Fruit fly (Drosophila melanogaster): Measurements from ENCODE around the gene Prps.

The Prps gene

DNA sequence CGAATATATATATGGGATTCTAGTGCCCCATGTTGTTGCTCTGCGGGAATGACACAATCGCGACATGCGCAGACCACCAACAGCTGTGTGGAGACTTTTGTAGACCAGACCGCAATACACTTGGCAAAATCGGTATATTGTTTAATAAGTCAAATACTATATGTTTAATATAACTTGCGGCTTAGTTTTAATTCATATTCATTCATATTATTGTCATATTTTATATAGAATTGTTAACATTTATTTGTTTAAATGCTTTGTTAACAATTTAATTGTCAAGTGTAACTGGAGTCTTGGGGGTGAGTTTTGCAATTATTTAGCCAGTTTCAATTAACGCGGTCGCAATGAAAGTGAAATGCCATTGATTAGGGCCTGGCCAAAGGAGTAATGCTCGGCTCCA is 43.1 kb upstream of the Prps start (continued):
- no peak for TF ChIP-seq pita (GFP tag; optimal IDR thresholded peaks at IDR 0.05)
- TF ChIP-seq hb (GFP tag; IDR thresholded peaks at IDR 0.05; ENCODE audit: partially characterized antibody), result no peak
- no peak for TF ChIP-seq CG3995 (GFP tag; optimal IDR thresholded peaks at IDR 0.05)
- no peak for TF ChIP-seq CG12104 (GFP tag; optimal IDR thresholded peaks at IDR 0.05)
- peak; percentile 15 for TF ChIP-seq phol (tag; optimal IDR thresholded peaks at IDR 0.05)
- no peak for TF ChIP-seq Dp (GFP tag; optimal IDR thresholded peaks at IDR 0.05)
- peak; percentile 40 for TF ChIP-seq CG30403 (GFP tag; optimal IDR thresholded peaks at IDR 0.05)
- no peak for TF ChIP-seq tap (tag; optimal IDR thresholded peaks at IDR 0.05)
- no peak for TF ChIP-seq da (GFP tag; optimal IDR thresholded peaks at IDR 0.05)
- TF ChIP-seq kah (GFP tag; optimal IDR thresholded peaks at IDR 0.05), result no peak
- no peak for TF ChIP-seq HmgZ (tag; optimal IDR thresholded peaks at IDR 0.05)
- no peak for TF ChIP-seq ac (GFP tag; optimal IDR thresholded peaks at IDR 0.05)
- no peak for TF ChIP-seq nmo (GFP tag; optimal IDR thresholded peaks at IDR 0.05)
- 0 out of 2 replicates have a peak, but pooled peaks have one; percentile 25 for TF ChIP-seq sob (GFP tag; IDR thresholded peaks at IDR 0.05)
- TF ChIP-seq jing (GFP tag; optimal IDR thresholded peaks at IDR 0.05), result no peak
- TF ChIP-seq Hr3 (GFP tag; optimal IDR thresholded peaks at IDR 0.05), result no peak
- no peak for TF ChIP-seq Hey (tag; optimal IDR thresholded peaks at IDR 0.05)
- TF ChIP-seq CG10979 (tag; optimal IDR thresholded peaks at IDR 0.05), result peak; percentile 4
- no peak for TF ChIP-seq Elba2 (GFP tag; optimal IDR thresholded peaks at IDR 0.05)
- no peak for TF ChIP-seq CG4328 (GFP tag; optimal IDR thresholded peaks at IDR 0.05)
- no peak for TF ChIP-seq fd64A (GFP tag; optimal IDR thresholded peaks at IDR 0.05)
- TF ChIP-seq yki (optimal IDR thresholded peaks at IDR 0.05), result no peak
- no peak for TF ChIP-seq Antp (GFP tag; optimal IDR thresholded peaks at IDR 0.05)
- TF ChIP-seq HHEX (GFP tag; optimal IDR thresholded peaks at IDR 0.05), result no peak
- no peak for TF ChIP-seq CG12942 (GFP tag; optimal IDR thresholded peaks at IDR 0.05)
- no peak for TF ChIP-seq CG4820 (GFP tag; optimal IDR thresholded peaks at IDR 0.05)
- TF ChIP-seq CG14050 (GFP tag; IDR thresholded peaks at IDR 0.05), result no peak
- no peak for TF ChIP-seq CG43689 (GFP tag; IDR thresholded peaks at IDR 0.05)
- TF ChIP-seq Xbp1 (GFP tag; optimal IDR thresholded peaks at IDR 0.05), result no peak
- peak; percentile 34; the same call in 1 of the 3 replicates for TF ChIP-seq Dbx (GFP tag; IDR thresholded peaks at IDR 0.05)
- no peak for TF ChIP-seq CG9797 (GFP tag; optimal IDR thresholded peaks at IDR 0.05)
- TF ChIP-seq CG12071 (GFP tag; optimal IDR thresholded peaks at IDR 0.05), result peak; percentile 12
- no peak for TF ChIP-seq chn (GFP tag; optimal IDR thresholded peaks at IDR 0.05)
- TF ChIP-seq nau (GFP tag; optimal IDR thresholded peaks at IDR 0.05), result peak; percentile 3
- no peak for TF ChIP-seq NC2α (GFP tag; optimal IDR thresholded peaks at IDR 0.05)
- no peak for TF ChIP-seq gem (tag; optimal IDR thresholded peaks at IDR 0.05)
- no peak for TF ChIP-seq insv (GFP tag; optimal IDR thresholded peaks at IDR 0.05)
- no peak for TF ChIP-seq h (optimal IDR thresholded peaks at IDR 0.05)
- no peak for TF ChIP-seq knrl (GFP tag; IDR thresholded peaks at IDR 0.05; ENCODE audit: partially characterized antibody)
- no peak for TF ChIP-seq Atf3 (GFP tag; optimal IDR thresholded peaks at IDR 0.05)
- no peak for TF ChIP-seq Eip74EF (GFP tag; optimal IDR thresholded peaks at IDR 0.05)
- TF ChIP-seq Deaf1 (tag; optimal IDR thresholded peaks at IDR 0.05), result no peak
- no peak for TF ChIP-seq pb (GFP tag; optimal IDR thresholded peaks at IDR 0.05)
- TF ChIP-seq odd (GFP tag; optimal IDR thresholded peaks at IDR 0.05), result no peak
- TF ChIP-seq PHDP (tag; optimal IDR thresholded peaks at IDR 0.05), result no peak
- TF ChIP-seq gcm (GFP tag; optimal IDR thresholded peaks at IDR 0.05), result no peak
- peak; percentile 53 for TF ChIP-seq CG2712 (tag; optimal IDR thresholded peaks at IDR 0.05)
- no peak for TF ChIP-seq CG6854 (GFP tag; optimal IDR thresholded peaks at IDR 0.05)
- TF ChIP-seq Adf1 (GFP tag; IDR thresholded peaks at IDR 0.05), result no peak
- no peak for TF ChIP-seq Jarid2 (GFP tag; optimal IDR thresholded peaks at IDR 0.05)
- TF ChIP-seq Nf-YA (GFP tag; IDR thresholded peaks at IDR 0.05), result no peak
- no peak for TF ChIP-seq crol (GFP tag; IDR thresholded peaks at IDR 0.05)

Data from whole organism, embryonic.